Fruit fly (Drosophila melanogaster) whole organism, wandering third instar larva: Measurements from ENCODE around the gene Surf4.

Experiments
- Abd-B ChIP-seq: fragments of >200 bp; optimal IDR thresholded peaks from 2 replicates; lab custom pipeline; 2017; ENCODE audit warnings: missing biosample characterization, missing genetic modification characterization
- CG32264 ChIP-seq: fragments of 200-800 bp; sonication (Bioruptor generic); optimal IDR thresholded peaks from 2 replicates; lab custom pipeline; 2016; ENCODE audit warnings: missing biosample characterization, missing genetic modification characterization
- CG9705 ChIP-seq: fragments of 200-800 bp; sonication (Bioruptor generic); optimal IDR thresholded peaks from 2 replicates; lab custom pipeline; 2018; ENCODE audit warnings: missing biosample characterization, mild to moderate bottlenecking, missing genetic modification characterization
- CrebA ChIP-seq: fragments of 200-800 bp; sonication (Bioruptor generic); optimal IDR thresholded peaks from 2 replicates; lab custom pipeline; 2016; ENCODE audit warnings: missing biosample characterization, mild to moderate bottlenecking, missing genetic modification characterization, borderline replicate concordance
- Dif ChIP-seq: fragments of 200-275, 200-300 bp; sonication (Bioruptor generic); optimal IDR thresholded peaks from 2 replicates; lab custom pipeline; 2018; ENCODE audit warnings: missing biosample characterization, missing genetic modification characterization; ENCODE audit not compliant: partially characterized antibody
- GATAd ChIP-seq: sonication (Bioruptor generic); optimal IDR thresholded peaks from 2 replicates; lab custom pipeline; 2016; ENCODE audit warnings: missing biosample characterization, missing genetic modification characterization
- HLH106 ChIP-seq: fragments of 200-800 bp; optimal IDR thresholded peaks from 3 replicates; lab custom pipeline; 2019; ENCODE audit warnings: missing biosample characterization, mild to moderate bottlenecking, missing genetic modification characterization, moderate library complexity
- Hnf4 ChIP-seq: fragments of 200-800 bp; sonication (Bioruptor generic); optimal IDR thresholded peaks from 2 replicates; lab custom pipeline; 2016; ENCODE audit warnings: missing biosample characterization, mild to moderate bottlenecking, missing genetic modification characterization
- Hr78 ChIP-seq: fragments of >200 bp; optimal IDR thresholded peaks from 2 replicates; lab custom pipeline; 2017; ENCODE audit warnings: missing biosample characterization, missing genetic modification characterization
- Hr83 ChIP-seq: fragments of 200-300 bp; sonication (Bioruptor generic); optimal IDR thresholded peaks from 2 replicates; lab custom pipeline; 2016; ENCODE audit warnings: missing biosample characterization, mild to moderate bottlenecking, missing genetic modification characterization, moderate library complexity; ENCODE audit not compliant: poor library complexity, severe bottlenecking
- Jra ChIP-seq: sonication (Bioruptor generic); optimal IDR thresholded peaks from 2 replicates; lab custom pipeline; 2016; ENCODE audit warnings: missing biosample characterization, missing genetic modification characterization
- Mio ChIP-seq: sonication (Bioruptor generic); optimal IDR thresholded peaks from 2 replicates; lab custom pipeline; 2016; ENCODE audit warnings: missing biosample characterization, missing genetic modification characterization
- N ChIP-seq: fragments of >200 bp; optimal IDR thresholded peaks from 2 replicates; lab custom pipeline; 2018; ENCODE audit warnings: missing biosample characterization, missing external identifiers, missing genetic modification characterization
- OdsH ChIP-seq: fragments of 200-800 bp; sonication (Bioruptor generic); optimal IDR thresholded peaks from 2 replicates; lab custom pipeline; 2016; ENCODE audit warnings: missing biosample characterization, mild to moderate bottlenecking, missing genetic modification characterization
- Rel ChIP-seq, 2 experiments: fragments of 200-800 bp; sonication (Bioruptor generic) in 1 of 2; optimal IDR thresholded peaks; 2 replicates in 1 of 2; 3 replicates in 1 of 2; lab custom pipeline; 2016 to 2019; ENCODE audit warnings: mild to moderate bottlenecking in 2 of 2, missing biosample characterization in 2 of 2, missing genetic modification characterization in 2 of 2, moderate library complexity in 1 of 2
- Sp1 ChIP-seq: fragments of 200-800 bp; sonication (Bioruptor generic); optimal IDR thresholded peaks from 3 replicates; lab custom pipeline; 2019; ENCODE audit warnings: missing biosample characterization, mild to moderate bottlenecking, missing genetic modification characterization, moderate library complexity
- br ChIP-seq: fragments of 200-800 bp; sonication (Bioruptor generic); optimal IDR thresholded peaks from 2 replicates; lab custom pipeline; 2016; ENCODE audit warnings: missing biosample characterization, missing genetic modification characterization
- brk ChIP-seq: fragments of 200-800 bp; sonication (Bioruptor generic); optimal IDR thresholded peaks from 2 replicates; lab custom pipeline; 2016; ENCODE audit warnings: missing biosample characterization, mild to moderate bottlenecking, missing genetic modification characterization
- dmrt93B ChIP-seq: fragments of 200-800 bp; sonication (Bioruptor generic); optimal IDR thresholded peaks from 2 replicates; lab custom pipeline; 2018; ENCODE audit warnings: missing biosample characterization, mild to moderate bottlenecking, missing genetic modification characterization
- ey ChIP-seq: fragments of 200-800 bp; sonication (Bioruptor generic); optimal IDR thresholded peaks from 2 replicates; lab custom pipeline; 2016; ENCODE audit warnings: missing biosample characterization, missing genetic modification characterization
- foxo ChIP-seq, 2 experiments: fragments of 200-800 bp; sonication (Bioruptor generic); optimal IDR thresholded peaks; 2 replicates in 1 of 2; 3 replicates in 1 of 2; lab custom pipeline; 2016 to 2017; ENCODE audit warnings: missing biosample characterization in 2 of 2, missing genetic modification characterization in 2 of 2
- fru ChIP-seq: fragments of 200-800 bp; sonication (Bioruptor generic); optimal IDR thresholded peaks from 3 replicates; lab custom pipeline; 2016; ENCODE audit warnings: missing biosample characterization, mild to moderate bottlenecking, missing genetic modification characterization
- h ChIP-seq: fragments of 200-800 bp; sonication (Bioruptor generic); optimal IDR thresholded peaks from 3 replicates; lab custom pipeline; 2016; ENCODE audit warnings: missing biosample characterization, mild to moderate bottlenecking, missing genetic modification characterization
- jim ChIP-seq: fragments of 175-275, 200-325 bp; sonication (Bioruptor generic); optimal IDR thresholded peaks from 2 replicates; lab custom pipeline; 2016; ENCODE audit warnings: missing biosample characterization, mild to moderate bottlenecking, missing genetic modification characterization
- lola ChIP-seq: fragments of >200 bp; optimal IDR thresholded peaks from 2 replicates; lab custom pipeline; 2017; ENCODE audit warnings: missing biosample characterization, missing genetic modification characterization
- pan ChIP-seq: fragments of >200 bp; optimal IDR thresholded peaks from 2 replicates; lab custom pipeline; 2017
- psq ChIP-seq: fragments of 200-800 bp; sonication (Bioruptor generic); optimal IDR thresholded peaks from 3 replicates; lab custom pipeline; 2017; ENCODE audit warnings: missing biosample characterization, mild to moderate bottlenecking, missing genetic modification characterization, moderate library complexity
- rgr ChIP-seq: fragments of 200-800 bp; sonication (Bioruptor generic); optimal IDR thresholded peaks from 3 replicates; lab custom pipeline; 2016; ENCODE audit warnings: missing biosample characterization, mild to moderate bottlenecking, missing genetic modification characterization
- sage ChIP-seq: fragments of 200-800 bp; sonication (Bioruptor generic); optimal IDR thresholded peaks from 2 replicates; lab custom pipeline; 2016; ENCODE audit warnings: missing biosample characterization, mild to moderate bottlenecking, missing genetic modification characterization
- sv ChIP-seq: fragments of 200-800 bp; sonication (Bioruptor generic); optimal IDR thresholded peaks from 3 replicates; lab custom pipeline; 2016; ENCODE audit warnings: missing biosample characterization, missing genetic modification characterization
- tai ChIP-seq: sonication (Bioruptor generic); optimal IDR thresholded peaks from 2 replicates; lab custom pipeline; 2016; ENCODE audit warnings: missing biosample characterization, missing genetic modification characterization
- usp ChIP-seq: fragments of >200 bp; optimal IDR thresholded peaks from 2 replicates; lab custom pipeline; 2017; ENCODE audit warnings: missing biosample characterization, missing genetic modification characterization
- woc ChIP-seq: sonication (Bioruptor generic); optimal IDR thresholded peaks from 2 replicates; lab custom pipeline; 2016; ENCODE audit warnings: missing biosample characterization, mild to moderate bottlenecking, missing genetic modification characterization

Gene Surf4

DNA sequence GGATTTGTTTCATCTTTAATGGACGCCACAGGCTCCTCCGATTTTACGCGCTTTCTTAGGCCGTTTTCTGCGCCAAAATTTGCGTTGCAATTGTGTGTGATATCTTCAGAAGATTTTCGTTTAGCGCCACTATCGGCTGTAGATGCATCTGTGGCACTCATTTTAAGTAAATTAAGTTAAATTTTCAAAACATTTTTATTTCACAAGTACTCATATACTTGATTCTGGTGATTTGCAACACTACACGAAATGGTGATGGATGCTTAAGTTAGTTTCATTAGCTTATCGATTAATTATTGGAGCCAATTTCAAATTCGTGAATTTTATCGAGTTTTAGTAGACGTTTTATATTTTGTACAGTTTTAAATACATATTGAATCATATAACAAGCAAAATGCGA, 17.6 kb upstream of the Surf4 start, which contains the start of gene CG6171:
CG6171 (minus strand) TSS at position 250 of the 400 bp plus-strand sequence.
- no peak for TF ChIP-seq pan
- TF ChIP-seq Rel (GFP tag; optimal IDR thresholded peaks at IDR 0.05; lab: Kevin White, UChicago): no peak
- TF ChIP-seq Rel (tag; optimal IDR thresholded peaks at IDR 0.05; lab: Kevin White, UChicago): no peak
- TF ChIP-seq Hnf4 (GFP tag; lab: Kevin White, UChicago): no peak
- TF ChIP-seq sage (GFP tag; lab: Kevin White, UChicago): no peak
- TF ChIP-seq dmrt93B (GFP tag; lab: Kevin White, UChicago): no peak
- no peak for TF ChIP-seq fru
- no peak for TF ChIP-seq psq
- no peak for TF ChIP-seq foxo (GFP tag; optimal IDR thresholded peaks at IDR 0.05; lab: Kevin White, UChicago)
- no peak for TF ChIP-seq brk (GFP tag; lab: Kevin White, UChicago)
- TF ChIP-seq usp (GFP tag; lab: Kevin White, UChicago): no peak
- TF ChIP-seq CrebA (GFP tag; lab: Kevin White, UChicago): no peak
- TF ChIP-seq h (GFP tag; lab: Kevin White, UChicago): no peak
- TF ChIP-seq Hr78 (GFP tag; lab: Kevin White, UChicago): no peak
- TF ChIP-seq woc (GFP tag; lab: Kevin White, UChicago): no peak
- TF ChIP-seq Hr83 (GFP tag; lab: Kevin White, UChicago): peak; percentile 23
- peak; percentile 22 for TF ChIP-seq lola (GFP tag; lab: Kevin White, UChicago)
- no peak for TF ChIP-seq Jra (GFP tag; lab: Kevin White, UChicago)
- no peak for TF ChIP-seq OdsH (GFP tag; lab: Kevin White, UChicago)
- TF ChIP-seq ey: no peak
- no peak for TF ChIP-seq CG32264
- no peak for TF ChIP-seq N (GFP tag; lab: Kevin White, UChicago)
- no peak for TF ChIP-seq tai (GFP tag; lab: Kevin White, UChicago)
- peak; percentile 36 for TF ChIP-seq rgr (GFP tag; lab: Kevin White, UChicago)

DNA sequence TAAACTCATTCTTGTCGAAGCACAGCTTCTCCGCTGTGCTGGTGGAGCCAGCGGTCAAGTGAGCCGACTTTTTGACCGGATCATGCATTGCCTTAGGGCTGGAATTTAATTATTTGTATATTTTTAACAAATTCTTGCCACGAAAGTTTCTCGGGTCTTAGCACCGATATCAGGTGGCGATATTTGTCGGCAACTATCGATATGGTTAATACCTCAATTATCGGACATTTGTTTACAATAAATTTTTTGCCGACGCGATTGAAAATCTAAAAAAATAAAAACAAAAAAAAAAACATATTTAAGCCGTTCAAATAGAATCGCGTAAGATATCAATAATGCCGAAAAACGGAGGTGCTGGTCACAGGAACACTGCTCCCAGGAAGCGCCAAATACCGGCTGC, 15.5 kb upstream of the Surf4 start, which contains the start of the genes Cog2 and Trax:
Cog2 (minus strand) TSS at position 168 of the 400 bp plus-strand sequence.
Trax (plus strand) TSS at position 203 of the 400 bp plus-strand sequence.
- TF ChIP-seq Sp1 (GFP tag; lab: Kevin White, UChicago): no peak
- no peak for TF ChIP-seq psq
- no peak for TF ChIP-seq woc (GFP tag; lab: Kevin White, UChicago)
- TF ChIP-seq tai (GFP tag; lab: Kevin White, UChicago): no peak

DNA sequence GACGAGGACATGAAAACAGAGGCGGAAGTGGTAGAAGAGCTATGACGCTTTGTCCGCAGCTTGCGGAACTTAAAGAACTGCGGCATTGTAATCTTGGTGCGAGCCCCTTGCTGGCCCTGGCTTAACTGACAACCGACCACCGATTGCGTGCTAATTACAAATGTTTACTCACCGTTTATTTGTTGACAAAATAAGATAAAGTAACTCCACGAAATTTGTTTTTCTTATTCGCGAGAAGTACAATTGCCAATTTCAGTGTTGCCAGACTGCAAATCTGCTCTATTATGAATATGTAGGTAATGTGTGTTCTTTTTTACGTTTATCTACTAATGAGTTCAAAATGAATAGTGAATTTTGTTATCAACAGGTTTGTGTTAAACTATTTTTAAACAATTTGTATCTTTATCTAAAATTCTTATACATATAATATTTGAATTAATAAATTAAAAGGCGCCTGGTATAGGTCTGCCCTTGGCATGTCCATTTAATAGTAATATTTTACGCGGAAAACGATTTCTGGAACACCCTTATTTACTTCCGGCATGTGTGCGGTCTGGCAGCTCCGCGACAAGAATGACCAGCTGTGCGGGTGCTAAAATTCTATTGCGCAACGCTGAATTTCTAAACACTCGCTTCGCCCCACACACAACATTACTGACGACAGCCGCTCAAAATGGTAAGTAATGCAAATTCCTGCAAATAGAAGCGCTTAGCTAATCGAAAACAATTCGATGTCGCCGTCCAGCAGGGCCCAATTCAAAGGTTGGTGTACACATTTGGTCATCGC, 10.9 kb upstream of the Surf4 start, which contains the start of the genes Atg4b and Hibch:
Atg4b (minus strand) TSS at position 280 of the 787 bp plus-strand sequence.
Hibch (plus strand) TSS at position 585 of the 787 bp plus-strand sequence.
- peak; percentile 26 for TF ChIP-seq sv
- TF ChIP-seq CG9705 (GFP tag; lab: Kevin White, UChicago): peak; percentile 82
- TF ChIP-seq rgr (GFP tag; lab: Kevin White, UChicago): peak; percentile 80
- TF ChIP-seq br (GFP tag; lab: Kevin White, UChicago): peak; percentile 57
- no peak for TF ChIP-seq N (GFP tag; lab: Kevin White, UChicago)
- TF ChIP-seq Dif (GFP tag; lab: Kevin White, UChicago): no peak
- TF ChIP-seq Hnf4 (GFP tag; lab: Kevin White, UChicago): no peak
- TF ChIP-seq fru: peak; percentile 89
- no peak for TF ChIP-seq Rel (GFP tag; optimal IDR thresholded peaks at IDR 0.05; lab: Kevin White, UChicago)
- TF ChIP-seq Rel (tag; optimal IDR thresholded peaks at IDR 0.05; lab: Kevin White, UChicago): peak; percentile 84
- TF ChIP-seq sage (GFP tag; lab: Kevin White, UChicago): no peak
- no peak for TF ChIP-seq jim (GFP tag; lab: Kevin White, UChicago)
- peak; percentile 93 for TF ChIP-seq HLH106 (tag; lab: Kevin White, UChicago)
- TF ChIP-seq OdsH (GFP tag; lab: Kevin White, UChicago): peak; percentile 75
- TF ChIP-seq Mio (GFP tag; lab: Kevin White, UChicago): no peak
- TF ChIP-seq ey: peak; percentile 56
- TF ChIP-seq GATAd (GFP tag; lab: Kevin White, UChicago): no peak
- no peak for TF ChIP-seq Hr83 (GFP tag; lab: Kevin White, UChicago)
- peak; percentile 76 for TF ChIP-seq h (GFP tag; lab: Kevin White, UChicago)
- peak in 1 of 2 experiments; percentile 83 for TF ChIP-seq foxo (GFP tag; optimal IDR thresholded peaks at IDR 0.05; lab: Kevin White, UChicago)
- TF ChIP-seq pan: no peak
- no peak for TF ChIP-seq usp (GFP tag; lab: Kevin White, UChicago)
- TF ChIP-seq Abd-B: no peak
- TF ChIP-seq Jra (GFP tag; lab: Kevin White, UChicago): no peak
- TF ChIP-seq Sp1 (GFP tag; lab: Kevin White, UChicago): peak; percentile 84
- peak; percentile 73 for TF ChIP-seq psq
- TF ChIP-seq lola (GFP tag; lab: Kevin White, UChicago): no peak
